In genomic region chr2L:20889857-20890606, dm6 we compare ENCODE assay signal across 1 fruit fly cellular context.
TF ChIP-seq lines count a peak whose summit lies in the region.

No protein-coding gene starts in this region.

TF ChIP-seq in whole organism, embryonic, 481 proteins besides CTCF, POLR2A, EP300 and RAD21 (continued from another document and continues in another):
- TF ChIP-seq peb (GFP tag; IDR thresholded peaks at IDR 0.05; lab: Robert Waterston, UW) = no peak
- no peak for TF ChIP-seq fru (optimal IDR thresholded peaks at IDR 0.05; lab: Kevin White, UChicago)
- peak; percentile 77 for TF ChIP-seq Med (GFP tag; lab: Kevin White, UChicago)
- TF ChIP-seq Adf1 (GFP tag; IDR thresholded peaks at IDR 0.05; lab: Robert Waterston, UW) = no peak
- no peak for TF ChIP-seq Scr (GFP tag; IDR thresholded peaks at IDR 0.05; lab: Robert Waterston, UW; ENCODE audit: partially characterized antibody)
- peak; percentile 43 for TF ChIP-seq bcd (GFP tag; optimal IDR thresholded peaks at IDR 0.05; lab: Kevin White, UChicago)
- no peak for TF ChIP-seq dm (GFP tag; optimal IDR thresholded peaks at IDR 0.05; lab: Kevin White, UChicago)
- TF ChIP-seq CG5180 (GFP tag; optimal IDR thresholded peaks at IDR 0.05; lab: Kevin White, UChicago) = no peak
- TF ChIP-seq CG30431 (GFP tag; optimal IDR thresholded peaks at IDR 0.05; lab: Kevin White, UChicago) = no peak
- TF ChIP-seq Atf3 (GFP tag; optimal IDR thresholded peaks at IDR 0.05; lab: Kevin White, UChicago) = peak; percentile 4
- TF ChIP-seq gfzf (GFP tag; optimal IDR thresholded peaks at IDR 0.05; lab: Kevin White, UChicago) = no peak
- peak; percentile 55 for TF ChIP-seq run (tag; optimal IDR thresholded peaks at IDR 0.05; lab: Kevin White, UChicago)
- TF ChIP-seq D (optimal IDR thresholded peaks at IDR 0.05; lab: Kevin White, UChicago) = no peak
- TF ChIP-seq D (GFP tag; optimal IDR thresholded peaks at IDR 0.05; lab: Kevin White, UChicago) = peak; percentile 59
- no peak for TF ChIP-seq tll (GFP tag; optimal IDR thresholded peaks at IDR 0.05; lab: Kevin White, UChicago)
- TF ChIP-seq CG3065 (GFP tag; optimal IDR thresholded peaks at IDR 0.05; lab: Kevin White, UChicago) = no peak
- TF ChIP-seq CG32532 (GFP tag; IDR thresholded peaks at IDR 0.05; lab: Robert Waterston, UW) = no peak; the same call in 1 of the 2 replicates
- no peak for TF ChIP-seq scrt (GFP tag; optimal IDR thresholded peaks at IDR 0.05; lab: Kevin White, UChicago)
- peak; percentile 53 for TF ChIP-seq CG17359 (tag; optimal IDR thresholded peaks at IDR 0.05; lab: Kevin White, UChicago)
- TF ChIP-seq jumu (GFP tag; optimal IDR thresholded peaks at IDR 0.05; lab: Kevin White, UChicago) = no peak
- no peak for TF ChIP-seq CG11696 (GFP tag; IDR thresholded peaks at IDR 0.05; lab: Robert Waterston, UW)
- no peak for TF ChIP-seq Doc2 (GFP tag; IDR thresholded peaks at IDR 0.05; lab: Robert Waterston, UW)
- TF ChIP-seq Chrac-16 (GFP tag; optimal IDR thresholded peaks at IDR 0.05; lab: Kevin White, UChicago) = no peak
- TF ChIP-seq CG13624 (GFP tag; optimal IDR thresholded peaks at IDR 0.05; lab: Kevin White, UChicago) = peak; percentile 22
- TF ChIP-seq CG10462 (GFP tag; optimal IDR thresholded peaks at IDR 0.05; lab: Kevin White, UChicago) = no peak
- no peak for TF ChIP-seq crp (GFP tag; optimal IDR thresholded peaks at IDR 0.05; lab: Kevin White, UChicago)
- peak; percentile 44 for TF ChIP-seq ATbp (GFP tag; optimal IDR thresholded peaks at IDR 0.05; lab: Kevin White, UChicago)
- no peak for TF ChIP-seq twi (tag; optimal IDR thresholded peaks at IDR 0.05; lab: Kevin White, UChicago)
- TF ChIP-seq Dek (tag; optimal IDR thresholded peaks at IDR 0.05; lab: Kevin White, UChicago) = no peak
- TF ChIP-seq CG17912 (GFP tag; optimal IDR thresholded peaks at IDR 0.05; lab: Kevin White, UChicago) = no peak
- TF ChIP-seq Nf-YC (tag; optimal IDR thresholded peaks at IDR 0.05; lab: Kevin White, UChicago) = peak; percentile 72
- TF ChIP-seq sens-2 (GFP tag; IDR thresholded peaks at IDR 0.05; lab: Robert Waterston, UW) = no peak
- no peak for TF ChIP-seq CG3726 (GFP tag; IDR thresholded peaks at IDR 0.05; lab: Robert Waterston, UW)
- TF ChIP-seq CG10543 (GFP tag; optimal IDR thresholded peaks at IDR 0.05; lab: Kevin White, UChicago) = no peak
- TF ChIP-seq Optix (GFP tag; IDR thresholded peaks at IDR 0.05; lab: Robert Waterston, UW) = no peak
- no peak for TF ChIP-seq fd102C (GFP tag; optimal IDR thresholded peaks at IDR 0.05; lab: Kevin White, UChicago)
- TF ChIP-seq Mrtf (GFP tag; IDR thresholded peaks at IDR 0.05; lab: Robert Waterston, UW) = no peak
- TF ChIP-seq CG11695 (GFP tag; IDR thresholded peaks at IDR 0.05; lab: Robert Waterston, UW) = no peak
- TF ChIP-seq CG1233 (GFP tag; optimal IDR thresholded peaks at IDR 0.05; lab: Kevin White, UChicago) = no peak
- TF ChIP-seq CG8281 (tag; optimal IDR thresholded peaks at IDR 0.05; lab: Kevin White, UChicago) = peak; percentile 5
- peak; percentile 42 for TF ChIP-seq CG1529 (GFP tag; optimal IDR thresholded peaks at IDR 0.05; lab: Kevin White, UChicago)
- peak; percentile 32; the same call in 2 of the 3 replicates for TF ChIP-seq row (GFP tag; IDR thresholded peaks at IDR 0.05; lab: Robert Waterston, UW)
- 0 out of 3 replicates have a peak, but pooled peaks have one; percentile 10 for TF ChIP-seq CG34422 (GFP tag; IDR thresholded peaks at IDR 0.05; lab: Robert Waterston, UW)
- peak; percentile 63 for TF ChIP-seq sd (tag; optimal IDR thresholded peaks at IDR 0.05; lab: Kevin White, UChicago)
- peak; percentile 23 for TF ChIP-seq BtbVII (GFP tag; optimal IDR thresholded peaks at IDR 0.05; lab: Kevin White, UChicago)
- TF ChIP-seq CG10366 (GFP tag; IDR thresholded peaks at IDR 0.05; lab: Robert Waterston, UW) = peak; percentile 41; the same call in 1 of the 2 replicates
- TF ChIP-seq Mes4 (GFP tag; optimal IDR thresholded peaks at IDR 0.05; lab: Kevin White, UChicago) = no peak
- TF ChIP-seq sug (tag; optimal IDR thresholded peaks at IDR 0.05; lab: Kevin White, UChicago) = peak; percentile 38
- peak; percentile 41 for TF ChIP-seq tio (GFP tag; optimal IDR thresholded peaks at IDR 0.05; lab: Kevin White, UChicago)
- TF ChIP-seq Hey (tag; optimal IDR thresholded peaks at IDR 0.05; lab: Kevin White, UChicago) = no peak
- TF ChIP-seq CG9437 (GFP tag; optimal IDR thresholded peaks at IDR 0.05; lab: Kevin White, UChicago) = peak; percentile 34
- no peak for TF ChIP-seq CG15073 (GFP tag; optimal IDR thresholded peaks at IDR 0.05; lab: Kevin White, UChicago)
- TF ChIP-seq TFAM (GFP tag; optimal IDR thresholded peaks at IDR 0.05; lab: Kevin White, UChicago) = no peak
- no peak; the same call in 1 of the 2 replicates for TF ChIP-seq ttk (GFP tag; IDR thresholded peaks at IDR 0.05; lab: Robert Waterston, UW)
- no peak for TF ChIP-seq CG15479 (GFP tag; optimal IDR thresholded peaks at IDR 0.05; lab: Kevin White, UChicago)
- no peak for TF ChIP-seq YL-1 (GFP tag; optimal IDR thresholded peaks at IDR 0.05; lab: Kevin White, UChicago)
- TF ChIP-seq CG4707 (GFP tag; optimal IDR thresholded peaks at IDR 0.05; lab: Kevin White, UChicago) = peak; percentile 14
- TF ChIP-seq Vsx1 (GFP tag; optimal IDR thresholded peaks at IDR 0.05; lab: Kevin White, UChicago) = no peak
- no peak for TF ChIP-seq Fer1 (GFP tag; optimal IDR thresholded peaks at IDR 0.05; lab: Kevin White, UChicago)
- TF ChIP-seq CG14710 (tag; optimal IDR thresholded peaks at IDR 0.05; lab: Kevin White, UChicago) = peak; percentile 36
- TF ChIP-seq chn (GFP tag; optimal IDR thresholded peaks at IDR 0.05; lab: Kevin White, UChicago) = no peak
- TF ChIP-seq Xrp1 (GFP tag; IDR thresholded peaks at IDR 0.05; lab: Robert Waterston, UW) = peak; percentile 43; the same call in 1 of the 2 replicates
- TF ChIP-seq ase (GFP tag; IDR thresholded peaks at IDR 0.05; lab: Robert Waterston, UW) = 0 out of 3 replicates have a peak, but pooled peaks have one; percentile 29
- no peak; the same call in 2 of the 3 replicates for TF ChIP-seq tgo (GFP tag; IDR thresholded peaks at IDR 0.05; lab: Robert Waterston, UW)
- no peak for TF ChIP-seq CG7963 (GFP tag; IDR thresholded peaks at IDR 0.05; lab: Robert Waterston, UW; ENCODE audit: partially characterized antibody)
- no peak for TF ChIP-seq D19B (GFP tag; optimal IDR thresholded peaks at IDR 0.05; lab: Kevin White, UChicago)
- TF ChIP-seq Hmx (GFP tag; optimal IDR thresholded peaks at IDR 0.05; lab: Kevin White, UChicago) = no peak
- no peak for TF ChIP-seq NC2α (GFP tag; optimal IDR thresholded peaks at IDR 0.05; lab: Kevin White, UChicago)
- no peak for TF ChIP-seq CG10321 (GFP tag; IDR thresholded peaks at IDR 0.05; lab: Robert Waterston, UW)
- TF ChIP-seq tin (GFP tag; optimal IDR thresholded peaks at IDR 0.05; lab: Kevin White, UChicago) = peak; percentile 36
- peak; percentile 4 for TF ChIP-seq CG4854 (GFP tag; optimal IDR thresholded peaks at IDR 0.05; lab: Kevin White, UChicago)
- peak; percentile 73 for TF ChIP-seq oc (tag; optimal IDR thresholded peaks at IDR 0.05; lab: Kevin White, UChicago)
- no peak for TF ChIP-seq Gsc (GFP tag; IDR thresholded peaks at IDR 0.05; lab: Robert Waterston, UW)
- peak; percentile 17 for TF ChIP-seq CoRest (tag; optimal IDR thresholded peaks at IDR 0.05; lab: Kevin White, UChicago)
- TF ChIP-seq Gug (GFP tag; IDR thresholded peaks at IDR 0.05; lab: Robert Waterston, UW) = no peak
- TF ChIP-seq CG3838 (GFP tag; optimal IDR thresholded peaks at IDR 0.05; lab: Kevin White, UChicago) = no peak
- peak; percentile 20 for TF ChIP-seq CG3163 (GFP tag; optimal IDR thresholded peaks at IDR 0.05; lab: Kevin White, UChicago)
- TF ChIP-seq lab (GFP tag; optimal IDR thresholded peaks at IDR 0.05; lab: Kevin White, UChicago) = peak; percentile 53
- TF ChIP-seq CG33213 (GFP tag; optimal IDR thresholded peaks at IDR 0.05; lab: Kevin White, UChicago) = peak; percentile 10
- no peak for TF ChIP-seq tx (GFP tag; optimal IDR thresholded peaks at IDR 0.05; lab: Kevin White, UChicago)
- TF ChIP-seq kni (GFP tag; optimal IDR thresholded peaks at IDR 0.05; lab: Kevin White, UChicago) = peak; percentile 57
- peak; percentile 89 for TF ChIP-seq sens (GFP tag; lab: Kevin White, UChicago)
- no peak for TF ChIP-seq pita (GFP tag; optimal IDR thresholded peaks at IDR 0.05; lab: Kevin White, UChicago)
- TF ChIP-seq BEAF-32 (GFP tag; optimal IDR thresholded peaks at IDR 0.05; lab: Kevin White, UChicago) = no peak
- TF ChIP-seq CG11456 (GFP tag; IDR thresholded peaks at IDR 0.05; lab: Robert Waterston, UW) = no peak
- TF ChIP-seq psq (GFP tag; optimal IDR thresholded peaks at IDR 0.05; lab: Kevin White, UChicago) = no peak
- no peak for TF ChIP-seq Sin3A (optimal IDR thresholded peaks at IDR 0.05; lab: Kevin White, UChicago)
- peak; percentile 72 for TF ChIP-seq CG2875 (GFP tag; optimal IDR thresholded peaks at IDR 0.05; lab: Kevin White, UChicago)
- TF ChIP-seq CG43689 (GFP tag; IDR thresholded peaks at IDR 0.05; lab: Robert Waterston, UW) = no peak
- TF ChIP-seq Dp (GFP tag; optimal IDR thresholded peaks at IDR 0.05; lab: Kevin White, UChicago) = no peak
- TF ChIP-seq cg (GFP tag; optimal IDR thresholded peaks at IDR 0.05; lab: Kevin White, UChicago) = no peak
- TF ChIP-seq CG17829 (tag; optimal IDR thresholded peaks at IDR 0.05; lab: Kevin White, UChicago) = no peak
- no peak for TF ChIP-seq CG8944 (GFP tag; optimal IDR thresholded peaks at IDR 0.05; lab: Kevin White, UChicago)
- TF ChIP-seq CG10979 (tag; optimal IDR thresholded peaks at IDR 0.05; lab: Kevin White, UChicago) = peak; percentile 36
- no peak for TF ChIP-seq Kr (GFP tag; optimal IDR thresholded peaks at IDR 0.05; lab: Kevin White, UChicago)
- no peak for TF ChIP-seq wek (GFP tag; optimal IDR thresholded peaks at IDR 0.05; lab: Kevin White, UChicago)
- no peak for TF ChIP-seq CG11247 (GFP tag; IDR thresholded peaks at IDR 0.05; lab: Robert Waterston, UW)
- no peak for TF ChIP-seq fu2 (GFP tag; optimal IDR thresholded peaks at IDR 0.05; lab: Kevin White, UChicago)
- peak; percentile 5 for TF ChIP-seq caup (GFP tag; optimal IDR thresholded peaks at IDR 0.05; lab: Kevin White, UChicago; ENCODE audit: severe bottlenecking)
- TF ChIP-seq ranshi (GFP tag; IDR thresholded peaks at IDR 0.05; lab: Robert Waterston, UW) = peak; percentile 21; the same call in 1 of the 2 replicates
- peak; percentile 35 for TF ChIP-seq Blimp-1 (GFP tag; optimal IDR thresholded peaks at IDR 0.05; lab: Kevin White, UChicago)
- no peak for TF ChIP-seq CG11723 (GFP tag; optimal IDR thresholded peaks at IDR 0.05; lab: Kevin White, UChicago)
- TF ChIP-seq Sox102F (GFP tag; optimal IDR thresholded peaks at IDR 0.05; lab: Kevin White, UChicago) = peak; percentile 66
- TF ChIP-seq CG16815 (GFP tag; optimal IDR thresholded peaks at IDR 0.05; lab: Kevin White, UChicago) = no peak
- TF ChIP-seq Rfx (GFP tag; IDR thresholded peaks at IDR 0.05; lab: Robert Waterston, UW) = no peak
- TF ChIP-seq CG6254 (GFP tag; optimal IDR thresholded peaks at IDR 0.05; lab: Kevin White, UChicago) = peak; percentile 8
- peak; percentile 39 for TF ChIP-seq Six4 (GFP tag; optimal IDR thresholded peaks at IDR 0.05; lab: Kevin White, UChicago)
- no peak for TF ChIP-seq vnd (GFP tag; IDR thresholded peaks at IDR 0.05; lab: Robert Waterston, UW; ENCODE audit: partially characterized antibody)
- TF ChIP-seq ken (GFP tag; IDR thresholded peaks at IDR 0.05; lab: Robert Waterston, UW) = no peak
- no peak for TF ChIP-seq CG1832 (GFP tag; optimal IDR thresholded peaks at IDR 0.05; lab: Kevin White, UChicago)
- no peak for TF ChIP-seq her (GFP tag; optimal IDR thresholded peaks at IDR 0.05; lab: Kevin White, UChicago)
- peak; percentile 26 for TF ChIP-seq Xbp1 (GFP tag; optimal IDR thresholded peaks at IDR 0.05; lab: Kevin White, UChicago)
- peak; percentile 4 for TF ChIP-seq gcm (GFP tag; optimal IDR thresholded peaks at IDR 0.05; lab: Kevin White, UChicago)
- TF ChIP-seq CG13894 (tag; optimal IDR thresholded peaks at IDR 0.05; lab: Kevin White, UChicago) = no peak
- TF ChIP-seq sc (optimal IDR thresholded peaks at IDR 0.05; lab: Kevin White, UChicago) = no peak
- peak; percentile 16 for TF ChIP-seq sc (GFP tag; optimal IDR thresholded peaks at IDR 0.05; lab: Kevin White, UChicago)
- no peak for TF ChIP-seq CG6765 (GFP tag; optimal IDR thresholded peaks at IDR 0.05; lab: Kevin White, UChicago)
- no peak for TF ChIP-seq otp (GFP tag; IDR thresholded peaks at IDR 0.05; lab: Robert Waterston, UW)
- peak; percentile 5 for TF ChIP-seq slp2 (GFP tag; optimal IDR thresholded peaks at IDR 0.05; lab: Kevin White, UChicago)
- TF ChIP-seq Nf-YA (GFP tag; IDR thresholded peaks at IDR 0.05; lab: Robert Waterston, UW) = no peak
- TF ChIP-seq CHES-1-like (GFP tag; optimal IDR thresholded peaks at IDR 0.05; lab: Kevin White, UChicago) = no peak
- TF ChIP-seq phol (tag; optimal IDR thresholded peaks at IDR 0.05; lab: Kevin White, UChicago) = peak; percentile 50
- no peak for TF ChIP-seq bigmax (GFP tag; optimal IDR thresholded peaks at IDR 0.05; lab: Kevin White, UChicago)
- TF ChIP-seq CG12299 (tag; optimal IDR thresholded peaks at IDR 0.05; lab: Kevin White, UChicago) = no peak
- TF ChIP-seq NC2β (GFP tag; optimal IDR thresholded peaks at IDR 0.05; lab: Kevin White, UChicago) = peak; percentile 9
- no peak for TF ChIP-seq CG2116 (GFP tag; optimal IDR thresholded peaks at IDR 0.05; lab: Kevin White, UChicago)
- TF ChIP-seq bbx (GFP tag; IDR thresholded peaks at IDR 0.05; lab: Robert Waterston, UW; ENCODE audit: partially characterized antibody) = no peak
- peak; percentile 25 for TF ChIP-seq CG10654 (GFP tag; optimal IDR thresholded peaks at IDR 0.05; lab: Kevin White, UChicago)
- peak; percentile 3 for TF ChIP-seq Spps (tag; optimal IDR thresholded peaks at IDR 0.05; lab: Kevin White, UChicago)
- TF ChIP-seq H2.0 (GFP tag; IDR thresholded peaks at IDR 0.05; lab: Robert Waterston, UW) = no peak
- no peak for TF ChIP-seq CG9932 (GFP tag; IDR thresholded peaks at IDR 0.05; lab: Robert Waterston, UW)
- TF ChIP-seq E2f1 (GFP tag; IDR thresholded peaks at IDR 0.05; lab: Robert Waterston, UW) = no peak
- no peak for TF ChIP-seq Dip2 (GFP tag; IDR thresholded peaks at IDR 0.05; lab: Robert Waterston, UW)
- no peak for TF ChIP-seq jing (GFP tag; optimal IDR thresholded peaks at IDR 0.05; lab: Kevin White, UChicago)
- TF ChIP-seq ssp (GFP tag; IDR thresholded peaks at IDR 0.05; lab: Robert Waterston, UW) = no peak
- TF ChIP-seq inv (GFP tag; IDR thresholded peaks at IDR 0.05; lab: Robert Waterston, UW; ENCODE audit: partially characterized antibody) = no peak
- peak in 1 of 2 experiments; percentile 47 for TF ChIP-seq bsh (GFP tag; optimal IDR thresholded peaks at IDR 0.05; lab: Kevin White, UChicago)
- TF ChIP-seq CG4360 (GFP tag; IDR thresholded peaks at IDR 0.05; lab: Robert Waterston, UW) = no peak
